Fruit fly (Drosophila melanogaster) whole organism, pupa: ENCODE measurements around the gene CG43255.

ENCODE experiments used
- CG10348 ChIP-seq: fragments of 200-800 bp; sonication (Bioruptor generic); IDR thresholded peaks from 2 replicates; pipeline ENCODE4 v1.3.6; 2022; ENCODE audit warnings: missing biosample characterization, missing genetic modification characterization
- CG12605 ChIP-seq: fragments of 200-800 bp; sonication (Bioruptor generic); IDR thresholded peaks from 2 replicates; pipeline ENCODE4 v1.3.6; 2022; ENCODE audit warnings: missing biosample characterization, missing genetic modification characterization
- CG13204 ChIP-seq: fragments of 200-800 bp; sonication (Bioruptor generic); optimal IDR thresholded peaks from 2 replicates; lab custom pipeline; 2018; ENCODE audit warnings: missing biosample characterization, mild to moderate bottlenecking, missing genetic modification characterization, moderate library complexity
- CG14655 ChIP-seq: fragments of 200-800 bp; sonication (Bioruptor generic); optimal IDR thresholded peaks from 3 replicates; lab custom pipeline; 2017; ENCODE audit warnings: mild to moderate bottlenecking, missing biosample characterization, missing genetic modification reagents, missing genetic modification characterization
- CG15710 ChIP-seq: fragments of 200-800 bp; sonication (Bioruptor generic); optimal IDR thresholded peaks from 2 replicates; lab custom pipeline; 2018; ENCODE audit warnings: missing biosample characterization, mild to moderate bottlenecking, missing genetic modification characterization, moderate library complexity
- CG17806 ChIP-seq: fragments of 200-800 bp; sonication (Bioruptor generic); optimal IDR thresholded peaks from 2 replicates; lab custom pipeline; 2018; ENCODE audit warnings: missing biosample characterization, mild to moderate bottlenecking, missing genetic modification characterization, moderate library complexity
- CG32121 ChIP-seq: fragments of 200-800 bp; sonication (Bioruptor generic); IDR thresholded peaks from 2 replicates; pipeline ENCODE4 v1.3.6; 2022; ENCODE audit warnings: missing biosample characterization, missing genetic modification characterization
- CG34367 ChIP-seq: fragments of 200-800 bp; sonication (Bioruptor generic); optimal IDR thresholded peaks from 2 replicates; lab custom pipeline; 2018; ENCODE audit warnings: missing biosample characterization, mild to moderate bottlenecking, missing genetic modification characterization
- CG4496 ChIP-seq: fragments of 200-800 bp; sonication (Bioruptor generic); IDR thresholded peaks from 3 replicates; pipeline ENCODE4 v1.3.6; 2022; ENCODE audit warnings: missing biosample characterization, missing genetic modification characterization
- CG8159 ChIP-seq: fragments of 200-800 bp; sonication (Bioruptor generic); optimal IDR thresholded peaks from 3 replicates; lab custom pipeline; 2018; ENCODE audit warnings: missing biosample characterization, mild to moderate bottlenecking, missing genetic modification characterization, moderate library complexity
- CG8301 ChIP-seq: fragments of 200-800 bp; sonication (Bioruptor generic); optimal IDR thresholded peaks from 2 replicates; lab custom pipeline; 2018; ENCODE audit warnings: missing biosample characterization, mild to moderate bottlenecking, missing genetic modification characterization
- CG9948 ChIP-seq: fragments of 200-800 bp; sonication (Bioruptor generic); optimal IDR thresholded peaks from 2 replicates; lab custom pipeline; 2018; ENCODE audit warnings: missing biosample characterization, mild to moderate bottlenecking, missing genetic modification characterization, moderate library complexity
- D1 ChIP-seq: fragments of 200-800 bp; sonication (Bioruptor generic); optimal IDR thresholded peaks from 2 replicates; lab custom pipeline; 2018; ENCODE audit warnings: missing biosample characterization, mild to moderate bottlenecking, missing genetic modification characterization, moderate library complexity
- EcR ChIP-seq: fragments of 200-800 bp; sonication (Bioruptor generic); optimal IDR thresholded peaks from 3 replicates; lab custom pipeline; 2019; ENCODE audit warnings: missing biosample characterization, missing genetic modification characterization, mild to moderate bottlenecking, moderate library complexity, missing genetic modification reagents
- Ets98B ChIP-seq: fragments of 200-800 bp; sonication (Bioruptor generic); IDR thresholded peaks from 2 replicates; pipeline ENCODE4 v1.3.6; 2022; ENCODE audit warnings: missing biosample characterization, missing genetic modification characterization
- Pif1A ChIP-seq: fragments of 200-800 bp; sonication (Bioruptor generic); optimal IDR thresholded peaks from 3 replicates; lab custom pipeline; 2016; ENCODE audit warnings: missing biosample characterization, missing genetic modification characterization
- Pif1B ChIP-seq: fragments of 200-800 bp; sonication (Bioruptor generic); optimal IDR thresholded peaks from 3 replicates; lab custom pipeline; 2016; ENCODE audit warnings: missing biosample characterization, missing genetic modification characterization
- Snoo ChIP-seq: fragments of 200-800 bp; sonication (Bioruptor generic); optimal IDR thresholded peaks from 3 replicates; lab custom pipeline; 2017; ENCODE audit warnings: missing biosample characterization, mild to moderate bottlenecking, missing genetic modification characterization, inconsistent platforms
- fd96Ca ChIP-seq: fragments of 200-800 bp; sonication (Bioruptor generic); IDR thresholded peaks from 3 replicates; pipeline ENCODE4 v1.3.6; 2022; ENCODE audit warnings: missing biosample characterization, missing genetic modification characterization
- gl ChIP-seq: fragments of 200-800 bp; sonication (Bioruptor generic); optimal IDR thresholded peaks from 2 replicates; lab custom pipeline; 2018; ENCODE audit warnings: missing biosample characterization, mild to moderate bottlenecking, missing genetic modification characterization
- rn ChIP-seq: fragments of 200-800 bp; sonication (Bioruptor generic); IDR thresholded peaks from 2 replicates; pipeline ENCODE4 v1.3.6; 2022; ENCODE audit warnings: missing biosample characterization, missing genetic modification characterization

Gene CG43255

dm6 chrX:8896845-8897775 lies 26.6 kb upstream of the CG43255 start:
- TF ChIP-seq CG8301 (tag; lab: Kevin White, UChicago), result peak; percentile 18
- TF ChIP-seq Pif1B (GFP tag; lab: Kevin White, UChicago), result peak; percentile 21
- TF ChIP-seq CG15710 (tag; lab: Kevin White, UChicago), result no peak
- peak; percentile 58 for TF ChIP-seq CG14655 (GFP tag; lab: Kevin White, UChicago)

- TF ChIP-seq CG13204 (peak; percentile 65), CG10348 (GFP tag; lab: Robert Waterston, UW) (no peak), fd96Ca (0 out of 3 replicates have a peak, but pooled peaks have one; percentile 51), CG34367 (tag; lab: Kevin White, UChicago) (peak; percentile 62), CG8159 (tag; lab: Kevin White, UChicago) (peak; percentile 57), Snoo (tag; lab: Kevin White, UChicago) (peak; percentile 3), Pif1A (peak; percentile 70), CG17806 (peak; percentile 39), gl (tag; lab: Kevin White, UChicago) (peak; percentile 64), D1 (no peak), CG12605 (GFP tag; lab: Robert Waterston, UW) (peak; percentile 77), rn (GFP tag; lab: Robert Waterston, UW) (peak; percentile 35), Ets98B (GFP tag; lab: Robert Waterston, UW) (peak; percentile 40), CG9948 (peak; percentile 48), EcR (GFP tag; lab: Kevin White, UChicago) (peak; percentile 32), CG14655 (GFP tag; lab: Kevin White, UChicago) (peak; percentile 76), CG15710 (tag; lab: Kevin White, UChicago) (peak; percentile 55), CG32121 (GFP tag; lab: Robert Waterston, UW) (peak; percentile 82), CG8301 (tag; lab: Kevin White, UChicago) (peak; percentile 62), Pif1B (GFP tag; lab: Kevin White, UChicago) (peak; percentile 51), CG4496 (GFP tag; lab: Robert Waterston, UW) (peak; percentile 70)
Observed at dm6 chrX:8897859-8898427, 25.8 kb upstream of the CG43255 start, which contains the start of gene Moe. Gene Moe (minus strand): TSS chrX:8898332.

dm6 chrX:8900094-8900493 lies 23.7 kb upstream of the CG43255 start, which contains the start of gene Uros1:
Gene Uros1 (minus strand): TSS chrX:8900264.
- TF ChIP-seq CG17806 (no peak), fd96Ca (no peak), gl (tag; lab: Kevin White, UChicago) (no peak), CG4496 (GFP tag; lab: Robert Waterston, UW) (peak; percentile 59; the same call in 2 of the 3 replicates), Pif1B (GFP tag; lab: Kevin White, UChicago) (peak; percentile 15), Pif1A (no peak), CG9948 (no peak), CG12605 (GFP tag; lab: Robert Waterston, UW) (0 out of 2 replicates have a peak, but pooled peaks have one; percentile 25), CG15710 (tag; lab: Kevin White, UChicago) (no peak)
- TF ChIP-seq, all 21 proteins: peak for 3

- TF ChIP-seq CG15710 (tag; lab: Kevin White, UChicago) (no peak), gl (tag; lab: Kevin White, UChicago) (no peak), CG32121 (GFP tag; lab: Robert Waterston, UW) (no peak), rn (GFP tag; lab: Robert Waterston, UW) (no peak), CG13204 (no peak), CG12605 (GFP tag; lab: Robert Waterston, UW) (no peak), CG8301 (tag; lab: Kevin White, UChicago) (no peak), Pif1A (no peak), CG8159 (tag; lab: Kevin White, UChicago) (no peak), CG14655 (GFP tag; lab: Kevin White, UChicago) (no peak), Snoo (tag; lab: Kevin White, UChicago) (no peak), CG9948 (no peak), CG4496 (GFP tag; lab: Robert Waterston, UW) (no peak), CG34367 (tag; lab: Kevin White, UChicago) (no peak), CG10348 (GFP tag; lab: Robert Waterston, UW) (no peak), fd96Ca (no peak), CG17806 (no peak), EcR (GFP tag; lab: Kevin White, UChicago) (no peak), D1 (no peak), Ets98B (GFP tag; lab: Robert Waterston, UW) (no peak)
- TF ChIP-seq, all 21 proteins: peak for 0
Observed at dm6 chrX:8901447-8901846, 22.3 kb upstream of the CG43255 start, which contains the start of gene Rbm13. Gene Rbm13 (plus strand): TSS chrX:8901699.
